Worm (Caenorhabditis elegans): Measurements from ENCODE around the gene K04A8.19.

K04A8.19 gene

DNA sequence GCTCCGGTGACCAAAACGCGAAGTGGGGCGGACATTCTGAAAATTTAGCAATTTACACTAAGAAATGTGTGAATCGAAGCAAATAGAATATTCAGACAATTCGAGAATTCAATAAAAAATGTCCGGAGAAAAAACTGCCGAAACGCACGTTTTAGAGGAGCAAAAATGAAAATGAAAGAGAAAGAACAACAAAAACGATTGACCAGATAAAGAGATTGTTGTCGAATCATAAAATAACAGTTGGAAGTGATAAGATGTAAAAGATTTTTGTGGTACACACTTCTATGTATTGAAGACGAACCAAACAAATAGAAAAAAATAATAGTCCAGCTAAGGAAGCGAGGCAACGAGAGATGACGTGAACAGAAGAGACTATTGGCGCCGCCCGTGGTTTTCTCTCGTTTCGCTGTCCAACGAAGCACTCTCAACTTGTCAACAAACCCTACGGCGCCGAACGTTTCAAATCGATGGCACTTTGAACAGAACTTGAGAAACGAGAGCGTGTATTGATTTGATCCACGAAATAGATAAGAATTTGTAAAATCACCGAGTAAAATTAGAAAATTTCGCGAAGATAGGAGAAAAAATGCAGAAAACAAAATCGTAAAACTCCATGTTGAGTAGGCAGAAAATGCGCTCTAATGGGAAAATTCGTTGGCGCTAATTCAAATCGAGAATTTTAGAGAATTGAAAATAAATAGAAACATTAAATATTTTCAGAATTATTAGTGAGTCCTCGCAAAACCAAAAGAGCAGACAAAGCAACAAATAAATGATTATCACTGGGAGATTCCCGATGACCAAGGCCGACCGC is 37.5 kb downstream of the K04A8.19 start, which contains the start of gene mdh-1:
TSS of gene mdh-1 (minus strand) at position 36 of the 814 bp plus-strand sequence.
- TF ChIP-seq sma-9 (GFP tag; optimal IDR thresholded peaks at IDR 0.05) (peak; percentile 10), sma-9 (tag; optimal IDR thresholded peaks at IDR 0.05) (no peak), unc-55 (GFP tag; optimal IDR thresholded peaks at IDR 0.05) (peak; percentile 67), unc-39 (tag; optimal IDR thresholded peaks at IDR 0.05) (no peak)

DNA sequence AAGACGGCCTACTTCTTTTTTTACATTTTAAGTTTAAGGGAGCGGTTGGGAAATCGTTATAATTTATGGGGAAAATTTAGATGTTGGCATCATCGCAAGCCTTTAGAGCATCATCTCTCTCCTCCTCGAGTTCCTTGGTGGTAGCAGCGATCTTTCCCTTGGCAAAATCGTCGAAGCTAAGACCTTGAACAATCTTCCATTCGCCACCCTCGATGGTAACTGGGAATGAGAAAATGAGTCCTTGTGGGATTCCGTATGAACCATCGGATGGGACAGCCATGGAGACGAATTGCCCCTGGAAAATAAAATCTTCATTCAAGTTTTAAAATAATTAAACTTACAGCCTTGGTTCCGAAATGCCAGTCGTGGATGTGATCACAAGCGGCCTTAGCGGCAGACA is 38.9 kb downstream of the K04A8.19 start:
- TF ChIP-seq unc-55 (GFP tag; optimal IDR thresholded peaks at IDR 0.05) (no peak), aly-2 (tag; optimal IDR thresholded peaks at IDR 0.05) (no peak), nhr-77 (tag; optimal IDR thresholded peaks at IDR 0.05) (no peak), peb-1 (tag; optimal IDR thresholded peaks at IDR 0.05) (no peak)

DNA sequence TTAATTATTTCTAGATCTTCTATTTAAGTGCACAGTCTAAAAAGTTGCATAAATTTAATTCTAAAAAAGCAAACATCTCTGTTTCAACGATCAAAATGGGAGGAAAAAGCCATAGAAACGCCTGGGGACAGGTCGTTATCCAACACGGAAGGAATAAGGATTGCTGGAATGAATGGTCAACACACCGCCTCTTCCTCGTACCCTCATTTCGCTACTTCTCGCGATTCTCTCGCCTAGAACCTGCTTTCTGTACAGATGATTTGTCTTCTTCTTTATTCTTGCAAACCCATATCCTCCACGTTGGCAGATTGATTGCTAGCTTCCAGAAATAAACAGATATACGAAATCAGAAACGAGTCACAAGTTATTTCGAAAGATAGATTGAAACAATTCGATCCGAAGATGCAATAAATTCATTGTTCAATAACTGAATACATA is 39.3 kb downstream of the K04A8.19 start, which contains the start of gene dpy-11:
TSS of gene dpy-11 (minus strand) at position 354 of the 438 bp plus-strand sequence.
- TF ChIP-seq nhr-12 (tag; optimal IDR thresholded peaks at IDR 0.05) (no peak), ztf-4 (tag; optimal IDR thresholded peaks at IDR 0.05) (peak; percentile 64), nhr-21 (tag; optimal IDR thresholded peaks at IDR 0.05) (peak; percentile 59), nhr-6 (tag; optimal IDR thresholded peaks at IDR 0.05) (peak; percentile 43), ceh-16 (tag; optimal IDR thresholded peaks at IDR 0.05) (no peak), F13H6.1 (tag; optimal IDR thresholded peaks at IDR 0.05) (peak; percentile 17), peb-1 (tag; optimal IDR thresholded peaks at IDR 0.05) (no peak), lin-11 (tag; optimal IDR thresholded peaks at IDR 0.05) (no peak), sma-9 (GFP tag; optimal IDR thresholded peaks at IDR 0.05) (peak; percentile 14), sma-9 (tag; optimal IDR thresholded peaks at IDR 0.05) (no peak), mbf-1 (tag; optimal IDR thresholded peaks at IDR 0.05) (no peak), R02D3.7 (tag; optimal IDR thresholded peaks at IDR 0.05) (no peak), unc-55 (GFP tag; optimal IDR thresholded peaks at IDR 0.05) (no peak), lsy-2 (tag; optimal IDR thresholded peaks at IDR 0.05) (peak in 1 of 2 experiments; percentile 51), ZK546.5 (tag; optimal IDR thresholded peaks at IDR 0.05) (no peak), snpc-4 (tag; optimal IDR thresholded peaks at IDR 0.05) (no peak), sma-3 (GFP tag; optimal IDR thresholded peaks at IDR 0.05) (peak; percentile 59), mab-5 (tag; optimal IDR thresholded peaks at IDR 0.05) (peak; percentile 17), ama-1 (optimal IDR thresholded peaks at IDR 0.05) (peak; percentile 96), skn-1 (tag; optimal IDR thresholded peaks at IDR 0.05) (no peak), nhr-25 (tag; optimal IDR thresholded peaks at IDR 0.05) (peak; percentile 51), ztf-11 (tag; optimal IDR thresholded peaks at IDR 0.05) (no peak), Y55F3AM.14 (GFP tag; optimal IDR thresholded peaks at IDR 0.05) (peak; percentile 43), nhr-23 (tag; optimal IDR thresholded peaks at IDR 0.05) (no peak), fos-1 (tag; optimal IDR thresholded peaks at IDR 0.05) (peak; percentile 36), ceh-82 (tag; optimal IDR thresholded peaks at IDR 0.05) (no peak), egl-27 (tag; optimal IDR thresholded peaks at IDR 0.05) (no peak), C34F6.9 (tag; optimal IDR thresholded peaks at IDR 0.05) (no peak), unc-62 (GFP tag; optimal IDR thresholded peaks at IDR 0.05) (no peak), crh-2 (tag; optimal IDR thresholded peaks at IDR 0.05) (peak; percentile 60), blmp-1 (tag; optimal IDR thresholded peaks at IDR 0.05; ENCODE audit: insufficient read depth) (peak; percentile 37), unc-39 (tag; optimal IDR thresholded peaks at IDR 0.05) (no peak), nhr-129 (tag; optimal IDR thresholded peaks at IDR 0.05) (peak; percentile 87), lin-13 (GFP tag; optimal IDR thresholded peaks at IDR 0.05) (peak; percentile 34), mdl-1 (tag; optimal IDR thresholded peaks at IDR 0.05) (peak in 1 of 2 experiments; percentile 0), zag-1 (tag; optimal IDR thresholded peaks at IDR 0.05) (no peak), gmeb-1 (tag; optimal IDR thresholded peaks at IDR 0.05) (no peak)

All from whole organism, L2 larva.